Fruit fly (Drosophila melanogaster) whole organism, embryonic: ENCODE measurements around the gene CG13829.

ENCODE experiments used
- Blimp-1 ChIP-seq: fragments of 200-800 bp; sonication (Bioruptor generic); optimal IDR thresholded peaks from 3 replicates; lab custom pipeline; 2018; ENCODE audit warnings: missing biosample characterization, missing genetic modification characterization, mild to moderate bottlenecking, moderate library complexity, missing genetic modification reagents
- CG10321 ChIP-seq: fragments of 200-800 bp; sonication (Bioruptor generic); IDR thresholded peaks from 2 replicates; pipeline ENCODE4 v1.3.6; 2022; ENCODE audit warnings: missing biosample characterization, missing genetic modification characterization
- CG10543 ChIP-seq: fragments of 200-800 bp; sonication (Bioruptor generic); optimal IDR thresholded peaks from 3 replicates; lab custom pipeline; 2017; ENCODE audit warnings: missing biosample characterization, mild to moderate bottlenecking, missing genetic modification characterization, moderate library complexity
- CG10654 ChIP-seq: fragments of 200-800 bp; sonication (Bioruptor generic); optimal IDR thresholded peaks from 2 replicates; lab custom pipeline; 2016; ENCODE audit warnings: missing biosample characterization, missing genetic modification characterization
- CG11247 ChIP-seq: fragments of 200-800 bp; sonication (Bioruptor generic); IDR thresholded peaks from 2 replicates; pipeline ENCODE4 v1.3.6; 2022; ENCODE audit warnings: missing biosample characterization, missing genetic modification characterization
- CG1233 ChIP-seq: fragments of 200-800 bp; sonication (Bioruptor generic); optimal IDR thresholded peaks from 4 replicates; lab custom pipeline; 2018; ENCODE audit warnings: missing biosample characterization, mild to moderate bottlenecking, missing genetic modification characterization
- CG15479 ChIP-seq: fragments of 200-800 bp; sonication (Bioruptor generic); optimal IDR thresholded peaks from 3 replicates; lab custom pipeline; 2019; ENCODE audit warnings: missing biosample characterization, mild to moderate bottlenecking, missing genetic modification characterization, moderate library complexity
- CG15696 ChIP-seq: fragments of 200-800 bp; sonication (Bioruptor generic); optimal IDR thresholded peaks from 2 replicates; lab custom pipeline; 2019; ENCODE audit warnings: missing biosample characterization, mild to moderate bottlenecking, missing genetic modification characterization, moderate library complexity
- CG1602 ChIP-seq: fragments of 200-800 bp; sonication (Bioruptor generic); optimal IDR thresholded peaks from 3 replicates; lab custom pipeline; 2016; ENCODE audit warnings: missing biosample characterization, missing genetic modification characterization
- CG17328 ChIP-seq: fragments of 200-800 bp; sonication (Bioruptor generic); IDR thresholded peaks from 2 replicates; pipeline ENCODE4 v1.3.6; 2022; ENCODE audit warnings: missing biosample characterization, missing genetic modification characterization
- CG17361 ChIP-seq: fragments of 200-800 bp; sonication (Bioruptor generic); IDR thresholded peaks from 3 replicates; pipeline ENCODE4 v1.3.6; 2022; ENCODE audit warnings: missing biosample characterization, missing genetic modification characterization
- CG17829 ChIP-seq: fragments of 200-800 bp; optimal IDR thresholded peaks from 2 replicates; lab custom pipeline; 2019; ENCODE audit warnings: missing biosample characterization, mild to moderate bottlenecking, missing genetic modification characterization, moderate library complexity
- CG18262 ChIP-seq: fragments of 200-800 bp; optimal IDR thresholded peaks from 3 replicates; lab custom pipeline; 2019; ENCODE audit warnings: missing biosample characterization, mild to moderate bottlenecking, missing genetic modification characterization, moderate library complexity
- CG1832 ChIP-seq: fragments of 200-800 bp; sonication (Bioruptor generic); optimal IDR thresholded peaks from 2 replicates; lab custom pipeline; 2017; ENCODE audit warnings: missing biosample characterization, mild to moderate bottlenecking, missing genetic modification characterization, inconsistent platforms
- CG2712 ChIP-seq: fragments of 200-800 bp; optimal IDR thresholded peaks from 3 replicates; lab custom pipeline; 2019; ENCODE audit warnings: missing biosample characterization, mild to moderate bottlenecking, missing genetic modification characterization, moderate library complexity
- CG3065 ChIP-seq: fragments of 200-800 bp; sonication (Bioruptor generic); optimal IDR thresholded peaks from 2 replicates; lab custom pipeline; 2016; ENCODE audit warnings: missing biosample characterization, missing genetic modification characterization
- CG32767 ChIP-seq: fragments of 200-800 bp; sonication (Bioruptor generic); IDR thresholded peaks from 2 replicates; pipeline ENCODE4 v1.3.6; 2022; ENCODE audit warnings: missing biosample characterization, missing genetic modification characterization
- CG4282 ChIP-seq: fragments of 200-800 bp; sonication (Bioruptor generic); optimal IDR thresholded peaks from 2 replicates; lab custom pipeline; 2016; ENCODE audit warnings: missing biosample characterization, missing genetic modification characterization
- CG6813 ChIP-seq: fragments of 200-800 bp; sonication (Bioruptor generic); optimal IDR thresholded peaks from 2 replicates; lab custom pipeline; 2017; ENCODE audit warnings: missing biosample characterization, missing genetic modification characterization, mild to moderate bottlenecking, moderate library complexity, missing genetic modification reagents
- CG9609 ChIP-seq: fragments of 200-800 bp; sonication (Bioruptor generic); optimal IDR thresholded peaks from 3 replicates; lab custom pipeline; 2016; ENCODE audit warnings: missing biosample characterization, missing genetic modification characterization
- CG9727 ChIP-seq: fragments of 200-800 bp; sonication (Bioruptor generic); optimal IDR thresholded peaks from 3 replicates; lab custom pipeline; 2017; ENCODE audit warnings: missing biosample characterization, mild to moderate bottlenecking, missing genetic modification characterization
- CHES-1-like ChIP-seq: fragments of 200-800 bp; sonication (Bioruptor generic); optimal IDR thresholded peaks from 2 replicates; lab custom pipeline; 2016; ENCODE audit warnings: missing biosample characterization, missing genetic modification characterization
- Deaf1 ChIP-seq: fragments of 200-800 bp; optimal IDR thresholded peaks from 3 replicates; lab custom pipeline; 2019; ENCODE audit warnings: missing biosample characterization, mild to moderate bottlenecking, missing genetic modification characterization, moderate library complexity
- E2f1 ChIP-seq: fragments of 200-800 bp; sonication (Bioruptor generic); IDR thresholded peaks from 2 replicates; pipeline ENCODE4 v1.3.6; 2022; ENCODE audit warnings: missing biosample characterization, missing genetic modification characterization
- Nf-YB ChIP-seq: fragments of 200-800 bp; sonication (Bioruptor generic); optimal IDR thresholded peaks from 3 replicates; lab custom pipeline; 2019; ENCODE audit warnings: missing biosample characterization, mild to moderate bottlenecking, missing genetic modification characterization, moderate library complexity
- Nf-YC ChIP-seq: fragments of 200-800 bp; optimal IDR thresholded peaks from 3 replicates; lab custom pipeline; 2019; ENCODE audit warnings: missing biosample characterization, mild to moderate bottlenecking, missing genetic modification characterization, moderate library complexity
- Sox102F ChIP-seq: fragments of 200-800 bp; sonication (Bioruptor generic); optimal IDR thresholded peaks from 2 replicates; lab custom pipeline; 2018; ENCODE audit warnings: missing biosample characterization, mild to moderate bottlenecking, missing genetic modification characterization, moderate library complexity
- Trl ChIP-seq, 3 experiments: fragments of >200 bp in 2 of 3; fragments of 200-800 bp in 1 of 3; sonication (Bioruptor generic) in 1 of 3; optimal IDR thresholded peaks; 2 replicates in 1 of 3; 3 replicates in 2 of 3; lab custom pipeline; 2016 to 2017; ENCODE audit warnings: missing biosample characterization in 1 of 3, missing genetic modification characterization in 1 of 3
- cg ChIP-seq: fragments of 200-800 bp; sonication (Bioruptor generic); optimal IDR thresholded peaks from 3 replicates; lab custom pipeline; 2019; ENCODE audit warnings: missing biosample characterization, mild to moderate bottlenecking, missing genetic modification characterization, moderate library complexity
- dpn ChIP-seq, 2 experiments: fragments of 200-800 bp; sonication (Bioruptor generic); optimal IDR thresholded peaks; 3 replicates each; lab custom pipeline; 2016; ENCODE audit warnings: missing biosample characterization in 2 of 2, missing genetic modification characterization in 2 of 2
- esg ChIP-seq: fragments of 200-800 bp; sonication (Bioruptor generic); conservative IDR thresholded peaks from 2 replicates; pipeline ENCODE4 v1.3.6; 2022; ENCODE audit warnings: missing biosample characterization, missing genetic modification characterization
- fd102C ChIP-seq: fragments of 200-800 bp; sonication (Bioruptor generic); optimal IDR thresholded peaks from 2 replicates; lab custom pipeline; 2018; ENCODE audit warnings: missing biosample characterization, mild to moderate bottlenecking, missing genetic modification characterization, moderate library complexity
- gcm ChIP-seq: fragments of 200-800 bp; sonication (Bioruptor generic); optimal IDR thresholded peaks from 2 replicates; lab custom pipeline; 2019; ENCODE audit warnings: missing biosample characterization, mild to moderate bottlenecking, missing genetic modification characterization, moderate library complexity
- lmd ChIP-seq: fragments of 200-800 bp; sonication (Bioruptor generic); IDR thresholded peaks from 2 replicates; pipeline ENCODE4 v1.3.6; 2022; ENCODE audit warnings: missing biosample characterization, missing genetic modification characterization
- lola ChIP-seq, 3 experiments: fragments of >200 bp in 2 of 3; fragments of 200-800 bp in 1 of 3; sonication (Bioruptor generic) in 1 of 3; optimal IDR thresholded peaks; 2 replicates each; lab custom pipeline; 2017 to 2019; ENCODE audit warnings: missing biosample characterization in 3 of 3, missing genetic modification characterization in 3 of 3, mild to moderate bottlenecking in 1 of 3, moderate library complexity in 1 of 3
- otp ChIP-seq: fragments of 200-800 bp; sonication (Bioruptor generic); IDR thresholded peaks from 3 replicates; pipeline ENCODE4, ENCODE4 v1.3.6; 2022; ENCODE audit warnings: missing biosample characterization, missing genetic modification characterization
- phol ChIP-seq: fragments of 200-800 bp; sonication (Bioruptor generic); optimal IDR thresholded peaks from 3 replicates; lab custom pipeline; 2018; ENCODE audit warnings: missing biosample characterization, mild to moderate bottlenecking, missing genetic modification characterization, moderate library complexity
- prd ChIP-seq, 3 experiments: fragments of >200 bp in 2 of 3; fragments of 200-800 bp in 1 of 3; sonication (Bioruptor generic) in 1 of 3; optimal IDR thresholded peaks in 2 of 3; IDR thresholded peaks in 1 of 3; 2 replicates in 2 of 3; 3 replicates in 1 of 3; pipeline versions ENCODE4 v1.3.6 to Lab custom; 2017 to 2022; ENCODE audit warnings: missing biosample characterization in 1 of 3, missing genetic modification characterization in 1 of 3
- sens ChIP-seq: fragments of 200-800 bp; sonication (Bioruptor generic); peaks from one replicate; lab custom pipeline; 2016; ENCODE audit warnings: missing biosample characterization, missing genetic modification characterization
- sens-2 ChIP-seq: fragments of 200-800 bp; sonication (Bioruptor generic); IDR thresholded peaks from 2 replicates; pipeline ENCODE4 v1.3.6; 2022; ENCODE audit warnings: missing biosample characterization, missing genetic modification characterization
- vvl ChIP-seq: fragments of 200-800 bp; sonication (Bioruptor generic); IDR thresholded peaks from 2 replicates; pipeline ENCODE4 v1.3.6; 2022; ENCODE audit warnings: missing biosample characterization, missing genetic modification characterization
- wek ChIP-seq: fragments of 200-800 bp; sonication (Bioruptor generic); optimal IDR thresholded peaks from 3 replicates; lab custom pipeline; 2018; ENCODE audit warnings: missing biosample characterization, mild to moderate bottlenecking, missing genetic modification characterization, moderate library complexity
- zen ChIP-seq: fragments of 200-800 bp; sonication (Bioruptor generic); optimal IDR thresholded peaks from 3 replicates; lab custom pipeline; 2018; ENCODE audit warnings: missing biosample characterization, mild to moderate bottlenecking, missing genetic modification characterization, moderate library complexity
- zf30C ChIP-seq: fragments of 200-800 bp; sonication (Bioruptor generic); optimal IDR thresholded peaks from 3 replicates; lab custom pipeline; 2018; ENCODE audit warnings: missing biosample characterization, mild to moderate bottlenecking, missing genetic modification characterization
- zfh1 ChIP-seq: fragments of 200-800 bp; sonication (Bioruptor generic); IDR thresholded peaks from 3 replicates; pipeline ENCODE4 v1.3.6; 2022; ENCODE audit warnings: missing biosample characterization, missing genetic modification characterization

Gene CG13829

DNA sequence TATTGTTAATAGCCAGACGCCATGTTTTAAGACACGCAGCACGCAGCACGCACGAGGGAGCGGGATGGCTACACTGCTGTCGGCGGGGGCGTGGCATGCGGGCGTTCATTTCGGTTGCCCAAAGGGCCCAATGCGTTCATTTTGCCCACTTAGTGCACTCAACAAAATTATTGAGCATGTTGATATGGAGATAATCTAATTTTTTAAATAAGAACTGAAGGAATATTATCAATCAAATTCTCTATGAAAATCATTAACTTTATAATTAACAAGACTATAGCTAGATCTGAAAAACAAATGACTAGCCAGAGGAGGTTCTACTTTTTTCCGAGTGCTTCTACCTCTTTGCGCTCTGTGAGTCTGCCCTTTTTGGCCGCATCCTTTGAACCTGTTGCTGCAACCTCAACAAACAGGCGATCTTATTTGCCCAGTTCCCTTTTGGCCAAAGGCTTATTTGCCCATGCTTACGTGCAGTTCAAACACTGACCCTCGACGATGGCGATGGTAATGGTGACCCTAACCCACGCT lies 27.8 kb downstream of the CG13829 start (continued):
- peak; percentile 39 for TF ChIP-seq CG17829 (tag; lab: Kevin White, UChicago)
- TF ChIP-seq CG15696 (tag; lab: Kevin White, UChicago) = peak; percentile 58
- TF ChIP-seq Nf-YC = peak; percentile 86
- TF ChIP-seq Blimp-1 = no peak
- no peak for TF ChIP-seq CG4282
- peak; percentile 36 for TF ChIP-seq phol (tag; lab: Kevin White, UChicago)
- no peak for TF ChIP-seq CG9609 (GFP tag; lab: Kevin White, UChicago)
- peak; percentile 3 for TF ChIP-seq Deaf1 (tag; lab: Kevin White, UChicago)
- 0 out of 3 replicates have a peak, but pooled peaks have one; percentile 16 for TF ChIP-seq otp (GFP tag; lab: Robert Waterston, UW)
- 0 out of 3 replicates have a peak, but pooled peaks have one; percentile 40 for TF ChIP-seq CG17361
- peak; percentile 48 for TF ChIP-seq CG2712 (tag; lab: Kevin White, UChicago)
- TF ChIP-seq lola (GFP tag; optimal IDR thresholded peaks at IDR 0.05; lab: Kevin White, UChicago) = peak in 1 of 3 experiments; percentile 5
- TF ChIP-seq sens-2 (GFP tag; lab: Robert Waterston, UW) = 0 out of 2 replicates have a peak, but pooled peaks have one; percentile 5
- TF ChIP-seq CG3065 (GFP tag; lab: Kevin White, UChicago) = peak; percentile 65
- TF ChIP-seq fd102C (GFP tag; lab: Kevin White, UChicago) = peak; percentile 85
- peak in 1 of 2 experiments; percentile 13 for TF ChIP-seq dpn (GFP tag; optimal IDR thresholded peaks at IDR 0.05; lab: Kevin White, UChicago)
- TF ChIP-seq esg (GFP tag; lab: Robert Waterston, UW) = 0 out of 2 replicates have a peak, but pooled peaks have one; percentile 7
- peak; percentile 85 for TF ChIP-seq Nf-YB
- TF ChIP-seq CG15479 (GFP tag; lab: Kevin White, UChicago) = peak; percentile 31
- 0 out of 2 replicates have a peak, but pooled peaks have one; percentile 18 for TF ChIP-seq CG32767 (GFP tag; lab: Robert Waterston, UW)
- no peak for TF ChIP-seq Sox102F
- peak; percentile 38; the same call in 1 of the 2 replicates for TF ChIP-seq vvl
- TF ChIP-seq CHES-1-like = no peak
- peak; percentile 40 for TF ChIP-seq CG6813 (GFP tag; lab: Kevin White, UChicago)
- TF ChIP-seq wek (GFP tag; lab: Kevin White, UChicago) = no peak
- TF ChIP-seq gcm = peak; percentile 56
- TF ChIP-seq CG11247 (GFP tag; lab: Robert Waterston, UW) = no peak
- TF ChIP-seq CG18262 (tag; lab: Kevin White, UChicago) = peak; percentile 51
- 0 out of 2 replicates have a peak, but pooled peaks have one; percentile 18 for TF ChIP-seq E2f1 (GFP tag; lab: Robert Waterston, UW)
- peak; percentile 29; the same call in 1 of the 2 replicates for TF ChIP-seq lmd
- peak; percentile 90 for TF ChIP-seq CG10321 (GFP tag; lab: Robert Waterston, UW)
- no peak for TF ChIP-seq prd (optimal IDR thresholded peaks at IDR 0.05; lab: Kevin White, UChicago)
- TF ChIP-seq prd (GFP tag; IDR thresholded peaks at IDR 0.05; lab: Robert Waterston, UW) = peak; percentile 59; the same call in 2 of the 3 replicates
- TF ChIP-seq Trl (optimal IDR thresholded peaks at IDR 0.05; lab: Kevin White, UChicago) = no peak
- TF ChIP-seq Trl (GFP tag; optimal IDR thresholded peaks at IDR 0.05; lab: Kevin White, UChicago) = no peak
- TF ChIP-seq CG1832 (GFP tag; lab: Kevin White, UChicago) = peak; percentile 54
- TF ChIP-seq CG17328 (GFP tag; lab: Robert Waterston, UW) = 0 out of 2 replicates have a peak, but pooled peaks have one; percentile 29
- no peak for TF ChIP-seq CG10654 (GFP tag; lab: Kevin White, UChicago)
- TF ChIP-seq zf30C = peak; percentile 80
- peak; percentile 25 for TF ChIP-seq CG1233 (GFP tag; lab: Kevin White, UChicago)
- peak; percentile 83 for TF ChIP-seq sens (GFP tag; lab: Kevin White, UChicago)
- TF ChIP-seq CG10543 (GFP tag; lab: Kevin White, UChicago) = no peak
- TF ChIP-seq CG9727 = peak; percentile 64
- peak; percentile 57 for TF ChIP-seq cg
- peak; percentile 28 for TF ChIP-seq CG1602 (GFP tag; lab: Kevin White, UChicago)
- TF ChIP-seq zfh1 (GFP tag; lab: Robert Waterston, UW) = peak; percentile 34; the same call in 1 of the 3 replicates
- TF ChIP-seq zen (tag; lab: Kevin White, UChicago) = peak; percentile 37
